Fruit fly (Drosophila melanogaster) whole organism, pupa: ENCODE data around the gene CG7044.
A peak's percentile ranks its signal among the peaks of the same experiment; 100 is the strongest.

Source experiments
- CG10348 ChIP-seq: fragments of 200-800 bp; sonication (Bioruptor generic); IDR thresholded peaks from 2 replicates; pipeline ENCODE4 v1.3.6; 2022; ENCODE audit warnings: missing biosample characterization, missing genetic modification characterization
- CG12605 ChIP-seq: fragments of 200-800 bp; sonication (Bioruptor generic); IDR thresholded peaks from 2 replicates; pipeline ENCODE4 v1.3.6; 2022; ENCODE audit warnings: missing biosample characterization, missing genetic modification characterization
- CG13204 ChIP-seq: fragments of 200-800 bp; sonication (Bioruptor generic); optimal IDR thresholded peaks from 2 replicates; lab custom pipeline; 2018; ENCODE audit warnings: missing biosample characterization, mild to moderate bottlenecking, missing genetic modification characterization, moderate library complexity
- CG14655 ChIP-seq: fragments of 200-800 bp; sonication (Bioruptor generic); optimal IDR thresholded peaks from 3 replicates; lab custom pipeline; 2017; ENCODE audit warnings: mild to moderate bottlenecking, missing biosample characterization, missing genetic modification reagents, missing genetic modification characterization
- CG15710 ChIP-seq: fragments of 200-800 bp; sonication (Bioruptor generic); optimal IDR thresholded peaks from 2 replicates; lab custom pipeline; 2018; ENCODE audit warnings: missing biosample characterization, mild to moderate bottlenecking, missing genetic modification characterization, moderate library complexity
- CG17806 ChIP-seq: fragments of 200-800 bp; sonication (Bioruptor generic); optimal IDR thresholded peaks from 2 replicates; lab custom pipeline; 2018; ENCODE audit warnings: missing biosample characterization, mild to moderate bottlenecking, missing genetic modification characterization, moderate library complexity
- CG32121 ChIP-seq: fragments of 200-800 bp; sonication (Bioruptor generic); IDR thresholded peaks from 2 replicates; pipeline ENCODE4 v1.3.6; 2022; ENCODE audit warnings: missing biosample characterization, missing genetic modification characterization
- CG34367 ChIP-seq: fragments of 200-800 bp; sonication (Bioruptor generic); optimal IDR thresholded peaks from 2 replicates; lab custom pipeline; 2018; ENCODE audit warnings: missing biosample characterization, mild to moderate bottlenecking, missing genetic modification characterization
- CG4496 ChIP-seq: fragments of 200-800 bp; sonication (Bioruptor generic); IDR thresholded peaks from 3 replicates; pipeline ENCODE4 v1.3.6; 2022; ENCODE audit warnings: missing biosample characterization, missing genetic modification characterization
- CG8159 ChIP-seq: fragments of 200-800 bp; sonication (Bioruptor generic); optimal IDR thresholded peaks from 3 replicates; lab custom pipeline; 2018; ENCODE audit warnings: missing biosample characterization, mild to moderate bottlenecking, missing genetic modification characterization, moderate library complexity
- CG8301 ChIP-seq: fragments of 200-800 bp; sonication (Bioruptor generic); optimal IDR thresholded peaks from 2 replicates; lab custom pipeline; 2018; ENCODE audit warnings: missing biosample characterization, mild to moderate bottlenecking, missing genetic modification characterization
- CG9948 ChIP-seq: fragments of 200-800 bp; sonication (Bioruptor generic); optimal IDR thresholded peaks from 2 replicates; lab custom pipeline; 2018; ENCODE audit warnings: missing biosample characterization, mild to moderate bottlenecking, missing genetic modification characterization, moderate library complexity
- D1 ChIP-seq: fragments of 200-800 bp; sonication (Bioruptor generic); optimal IDR thresholded peaks from 2 replicates; lab custom pipeline; 2018; ENCODE audit warnings: missing biosample characterization, mild to moderate bottlenecking, missing genetic modification characterization, moderate library complexity
- EcR ChIP-seq: fragments of 200-800 bp; sonication (Bioruptor generic); optimal IDR thresholded peaks from 3 replicates; lab custom pipeline; 2019; ENCODE audit warnings: missing biosample characterization, missing genetic modification characterization, mild to moderate bottlenecking, moderate library complexity, missing genetic modification reagents
- Ets98B ChIP-seq: fragments of 200-800 bp; sonication (Bioruptor generic); IDR thresholded peaks from 2 replicates; pipeline ENCODE4 v1.3.6; 2022; ENCODE audit warnings: missing biosample characterization, missing genetic modification characterization
- Pif1A ChIP-seq: fragments of 200-800 bp; sonication (Bioruptor generic); optimal IDR thresholded peaks from 3 replicates; lab custom pipeline; 2016; ENCODE audit warnings: missing biosample characterization, missing genetic modification characterization
- Pif1B ChIP-seq: fragments of 200-800 bp; sonication (Bioruptor generic); optimal IDR thresholded peaks from 3 replicates; lab custom pipeline; 2016; ENCODE audit warnings: missing biosample characterization, missing genetic modification characterization
- Snoo ChIP-seq: fragments of 200-800 bp; sonication (Bioruptor generic); optimal IDR thresholded peaks from 3 replicates; lab custom pipeline; 2017; ENCODE audit warnings: missing biosample characterization, mild to moderate bottlenecking, missing genetic modification characterization, inconsistent platforms
- fd96Ca ChIP-seq: fragments of 200-800 bp; sonication (Bioruptor generic); IDR thresholded peaks from 3 replicates; pipeline ENCODE4 v1.3.6; 2022; ENCODE audit warnings: missing biosample characterization, missing genetic modification characterization
- gl ChIP-seq: fragments of 200-800 bp; sonication (Bioruptor generic); optimal IDR thresholded peaks from 2 replicates; lab custom pipeline; 2018; ENCODE audit warnings: missing biosample characterization, mild to moderate bottlenecking, missing genetic modification characterization
- rn ChIP-seq: fragments of 200-800 bp; sonication (Bioruptor generic); IDR thresholded peaks from 2 replicates; pipeline ENCODE4 v1.3.6; 2022; ENCODE audit warnings: missing biosample characterization, missing genetic modification characterization

The CG7044 gene

dm6 chr3R:21077577-21077976 lies 23.9 kb downstream of the CG7044 start:
- TF ChIP-seq Snoo (tag; lab: Kevin White, UChicago) (no peak), CG10348 (GFP tag; lab: Robert Waterston, UW) (no peak), fd96Ca (GFP tag; lab: Robert Waterston, UW) (no peak), D1 (tag; lab: Kevin White, UChicago) (no peak), CG15710 (tag; lab: Kevin White, UChicago) (no peak), CG12605 (no peak), CG32121 (GFP tag; lab: Robert Waterston, UW) (no peak)

dm6 chr3R:21073707-21074106 lies 27.8 kb downstream of the CG7044 start, which contains the start of gene dmrt93B:
Gene dmrt93B (plus strand): TSS chr3R:21074007.
- TF ChIP-seq EcR (GFP tag; lab: Kevin White, UChicago) (no peak), CG8159 (tag; lab: Kevin White, UChicago) (no peak), CG12605 (no peak), CG34367 (tag; lab: Kevin White, UChicago) (no peak), CG8301 (tag; lab: Kevin White, UChicago) (no peak), CG13204 (GFP tag; lab: Kevin White, UChicago) (no peak), fd96Ca (GFP tag; lab: Robert Waterston, UW) (no peak), CG10348 (GFP tag; lab: Robert Waterston, UW) (no peak), Ets98B (GFP tag; lab: Robert Waterston, UW) (no peak), CG4496 (GFP tag; lab: Robert Waterston, UW) (no peak), CG15710 (tag; lab: Kevin White, UChicago) (no peak), D1 (tag; lab: Kevin White, UChicago) (no peak), CG9948 (tag; lab: Kevin White, UChicago) (no peak), Snoo (tag; lab: Kevin White, UChicago) (no peak), CG17806 (tag; lab: Kevin White, UChicago) (no peak)

dm6 chr3R:21073141-21073540 lies 28.4 kb downstream of the CG7044 start, which contains the start of gene r-l:
Gene r-l (minus strand): TSS chr3R:21073319.
- TF ChIP-seq Snoo (tag; lab: Kevin White, UChicago) (no peak), CG17806 (tag; lab: Kevin White, UChicago) (no peak), Ets98B (GFP tag; lab: Robert Waterston, UW) (no peak), EcR (GFP tag; lab: Kevin White, UChicago) (peak; percentile 22), Pif1B (no peak)

DNA sequence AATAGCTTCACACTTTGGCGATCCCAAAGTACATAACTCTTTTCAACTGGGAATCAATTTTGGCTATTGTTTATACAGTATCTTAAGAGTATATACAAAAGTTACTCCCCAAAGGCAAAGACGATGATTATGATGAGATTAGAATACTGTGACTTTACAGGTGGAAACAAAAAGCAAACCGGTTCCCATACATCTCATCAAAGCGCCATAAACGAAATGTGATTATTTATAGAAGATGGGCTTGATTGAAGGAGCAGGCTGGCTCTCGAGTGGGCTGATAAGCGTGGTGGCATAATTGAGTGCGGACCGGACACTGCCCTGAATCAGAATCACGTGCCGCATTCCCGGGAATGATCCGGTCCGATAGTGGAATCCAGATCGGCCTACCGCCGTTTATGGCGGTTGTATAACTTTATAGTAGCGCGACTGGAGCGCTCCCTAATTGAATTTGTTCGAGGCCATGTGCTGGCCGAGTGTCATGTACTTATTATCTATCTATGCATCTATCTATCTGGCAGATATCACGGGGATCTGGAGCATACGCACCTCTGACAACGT lies 29.5 kb downstream of the CG7044 start:
- TF ChIP-seq CG8159 (tag; lab: Kevin White, UChicago), result no peak
- TF ChIP-seq CG34367 (tag; lab: Kevin White, UChicago), result no peak
- no peak for TF ChIP-seq Snoo (tag; lab: Kevin White, UChicago)
- TF ChIP-seq EcR (GFP tag; lab: Kevin White, UChicago), result no peak
- no peak for TF ChIP-seq Pif1A (GFP tag; lab: Kevin White, UChicago)
- no peak for TF ChIP-seq D1 (tag; lab: Kevin White, UChicago)
- TF ChIP-seq gl, result no peak
- no peak for TF ChIP-seq CG14655
- TF ChIP-seq CG32121 (GFP tag; lab: Robert Waterston, UW), result no peak
- TF ChIP-seq CG8301 (tag; lab: Kevin White, UChicago), result no peak
- TF ChIP-seq CG4496 (GFP tag; lab: Robert Waterston, UW), result no peak
- TF ChIP-seq CG10348 (GFP tag; lab: Robert Waterston, UW), result no peak
- no peak for TF ChIP-seq CG13204 (GFP tag; lab: Kevin White, UChicago)

DNA sequence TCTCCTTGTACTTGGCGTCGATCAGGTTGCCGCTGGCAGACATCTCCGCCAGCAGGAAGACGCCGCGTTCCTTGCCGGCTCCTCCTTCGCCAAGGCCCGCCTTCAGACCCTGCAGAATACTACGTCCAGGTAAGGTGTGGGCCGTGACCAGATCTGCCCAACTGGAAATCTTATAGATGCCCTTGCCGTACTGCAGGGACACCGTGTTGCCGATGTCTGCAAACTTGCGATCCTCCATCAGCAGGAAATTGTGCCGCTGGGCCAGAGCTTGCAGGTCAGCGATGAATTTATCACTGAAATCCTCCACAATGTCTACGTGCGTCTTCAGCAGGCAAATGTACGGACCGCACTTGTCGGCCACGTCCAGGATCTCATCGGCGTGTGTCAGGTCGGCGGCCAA lies 30.2 kb downstream of the CG7044 start:
- TF ChIP-seq EcR (GFP tag; lab: Kevin White, UChicago), result no peak
- no peak for TF ChIP-seq CG14655
- TF ChIP-seq CG34367 (tag; lab: Kevin White, UChicago), result no peak
- no peak for TF ChIP-seq Pif1B
- no peak for TF ChIP-seq CG9948 (tag; lab: Kevin White, UChicago)
- no peak for TF ChIP-seq Ets98B (GFP tag; lab: Robert Waterston, UW)
- TF ChIP-seq CG12605, result no peak
- no peak for TF ChIP-seq CG13204 (GFP tag; lab: Kevin White, UChicago)
- no peak for TF ChIP-seq D1 (tag; lab: Kevin White, UChicago)
- TF ChIP-seq CG8159 (tag; lab: Kevin White, UChicago), result no peak
- TF ChIP-seq fd96Ca (GFP tag; lab: Robert Waterston, UW), result no peak
- no peak for TF ChIP-seq gl
- no peak for TF ChIP-seq CG4496 (GFP tag; lab: Robert Waterston, UW)
- no peak for TF ChIP-seq rn
- TF ChIP-seq CG15710 (tag; lab: Kevin White, UChicago), result no peak
- TF ChIP-seq Snoo (tag; lab: Kevin White, UChicago), result no peak
- TF ChIP-seq CG8301 (tag; lab: Kevin White, UChicago), result no peak
- TF ChIP-seq Pif1A (GFP tag; lab: Kevin White, UChicago), result no peak
- no peak for TF ChIP-seq CG32121 (GFP tag; lab: Robert Waterston, UW)
- TF ChIP-seq, all 21 proteins: peak for 0

dm6 chr3R:21069742-21070141 lies 31.8 kb downstream of the CG7044 start:
- TF ChIP-seq CG8159 (tag; lab: Kevin White, UChicago) (no peak), CG15710 (tag; lab: Kevin White, UChicago) (no peak), D1 (tag; lab: Kevin White, UChicago) (peak; percentile 58), Ets98B (GFP tag; lab: Robert Waterston, UW) (no peak), CG4496 (GFP tag; lab: Robert Waterston, UW) (no peak), CG13204 (GFP tag; lab: Kevin White, UChicago) (no peak)
